Fruit fly (Drosophila melanogaster) whole organism, adult: ENCODE results near the gene Trc8.

Experiments
- CG1620 ChIP-seq: fragments of 200-800 bp; sonication (Bioruptor generic); optimal IDR thresholded peaks from 2 replicates; lab custom pipeline; 2016; ENCODE audit warnings: missing biosample characterization, missing genetic modification characterization
- Clk ChIP-seq: fragments of 200-800 bp; sonication (Bioruptor generic); optimal IDR thresholded peaks from 2 replicates; lab custom pipeline; 2017; ENCODE audit warnings: missing biosample characterization, missing genetic modification characterization
- Crg-1 ChIP-seq: fragments of 200-800 bp; sonication (Bioruptor generic); optimal IDR thresholded peaks from 2 replicates; lab custom pipeline; 2016; ENCODE audit warnings: missing biosample characterization, missing genetic modification characterization
- Mnt ChIP-seq: fragments of 200-800 bp; sonication (Bioruptor generic); optimal IDR thresholded peaks from 2 replicates; lab custom pipeline; 2016; ENCODE audit warnings: missing biosample characterization, mild to moderate bottlenecking, missing genetic modification characterization
- cic ChIP-seq: fragments of 200-800 bp; sonication (Bioruptor generic); optimal IDR thresholded peaks from 2 replicates; lab custom pipeline; 2017; ENCODE audit warnings: missing biosample characterization, mild to moderate bottlenecking, missing genetic modification characterization, moderate library complexity
- cnc ChIP-seq, 2 experiments: fragments of >200 bp; optimal IDR thresholded peaks; 2 replicates each; lab custom pipeline; 2017
- kay ChIP-seq: fragments of 200-800 bp; sonication (Bioruptor generic); peaks from one replicate; lab custom pipeline; 2016; ENCODE audit warnings: missing biosample characterization, missing genetic modification characterization, borderline replicate concordance
- ovo ChIP-seq: fragments of 200-800 bp; sonication (Bioruptor generic); optimal IDR thresholded peaks from 2 replicates; lab custom pipeline; 2016; ENCODE audit warnings: missing biosample characterization, missing genetic modification characterization
- tj ChIP-seq: fragments of 200-800 bp; sonication (Bioruptor generic); optimal IDR thresholded peaks from 3 replicates; lab custom pipeline; 2017; ENCODE audit warnings: missing biosample characterization, mild to moderate bottlenecking, missing genetic modification characterization, moderate library complexity

- TF ChIP-seq Mnt: no peak
- no peak for TF ChIP-seq CG1620 (GFP tag; lab: Kevin White, UChicago)
- TF ChIP-seq Crg-1 (GFP tag; lab: Kevin White, UChicago): no peak
- TF ChIP-seq kay (GFP tag; lab: Kevin White, UChicago): no peak
- TF ChIP-seq cic (GFP tag; lab: Kevin White, UChicago): no peak
- no peak for TF ChIP-seq cnc (optimal IDR thresholded peaks at IDR 0.05; lab: Kevin White, UChicago)
- TF ChIP-seq ovo (GFP tag; lab: Kevin White, UChicago): no peak
- TF ChIP-seq tj: no peak
- TF ChIP-seq Clk (GFP tag; lab: Kevin White, UChicago): no peak
These were observed 7.3 kb downstream of the Trc8 start for dm6 chr3R:29496315-29496714.
